Worm (Caenorhabditis elegans): ENCODE results near the gene mdt-4.

The mdt-4 gene

ce11 chrII:4943849-4944248 lies at the start of gene mdt-4:
TSS of gene mdt-4 (minus strand) at chrII:4943949.
- no peak for TF ChIP-seq him-1 (tag; optimal IDR thresholded peaks at IDR 0.05)
- no peak for TF ChIP-seq dao-5 (tag; optimal IDR thresholded peaks at IDR 0.05)

ce11 chrII:4992977-4993376 lies 49.2 kb upstream of the mdt-4 start, which contains the start of gene pigb-1:
TSS of gene pigb-1 (minus strand) at chrII:4993077.
- TF ChIP-seq W03F9.2 (tag; optimal IDR thresholded peaks at IDR 0.05): no peak
- TF ChIP-seq him-1 (tag; optimal IDR thresholded peaks at IDR 0.05): no peak

- no peak for TF ChIP-seq him-1 (tag; optimal IDR thresholded peaks at IDR 0.05)
- TF ChIP-seq W03F9.2 (tag; optimal IDR thresholded peaks at IDR 0.05): no peak
- TF ChIP-seq dao-5 (tag; optimal IDR thresholded peaks at IDR 0.05): no peak
These were observed 46.1 kb upstream of the mdt-4 start, which contains the start of gene T27F7.12 for ce11 chrII:4989802-4990201. TSS of gene T27F7.12 (plus strand) at chrII:4990102.

ce11 chrII:4987257-4987656 lies 43.5 kb upstream of the mdt-4 start:
- TF ChIP-seq him-1 (tag; optimal IDR thresholded peaks at IDR 0.05): no peak
- no peak for TF ChIP-seq W03F9.2 (tag; optimal IDR thresholded peaks at IDR 0.05)
- TF ChIP-seq dao-5 (tag; optimal IDR thresholded peaks at IDR 0.05): no peak

- TF ChIP-seq him-1 (tag; optimal IDR thresholded peaks at IDR 0.05) (no peak), dao-5 (tag; optimal IDR thresholded peaks at IDR 0.05) (no peak), W03F9.2 (tag; optimal IDR thresholded peaks at IDR 0.05) (no peak)
These were observed 42.9 kb upstream of the mdt-4 start for ce11 chrII:4986664-4987063.

ce11 chrII:4985961-4986503 lies 42.3 kb upstream of the mdt-4 start:
- TF ChIP-seq dao-5 (tag; optimal IDR thresholded peaks at IDR 0.05) (no peak), W03F9.2 (tag; optimal IDR thresholded peaks at IDR 0.05) (no peak), him-1 (tag; optimal IDR thresholded peaks at IDR 0.05) (no peak)

- TF ChIP-seq him-1 (tag; optimal IDR thresholded peaks at IDR 0.05) (no peak), W03F9.2 (tag; optimal IDR thresholded peaks at IDR 0.05) (no peak), dao-5 (tag; optimal IDR thresholded peaks at IDR 0.05) (no peak)
These were observed 40.4 kb upstream of the mdt-4 start for ce11 chrII:4984151-4984550.

- TF ChIP-seq dao-5 (tag; optimal IDR thresholded peaks at IDR 0.05) (no peak), W03F9.2 (tag; optimal IDR thresholded peaks at IDR 0.05) (no peak), him-1 (tag; optimal IDR thresholded peaks at IDR 0.05) (no peak)
These were observed 38.1 kb upstream of the mdt-4 start for ce11 chrII:4981682-4982404.

- no peak for TF ChIP-seq him-1 (tag; optimal IDR thresholded peaks at IDR 0.05)
- no peak for TF ChIP-seq dao-5 (tag; optimal IDR thresholded peaks at IDR 0.05)
- TF ChIP-seq W03F9.2 (tag; optimal IDR thresholded peaks at IDR 0.05): no peak
These were observed 31.6 kb upstream of the mdt-4 start for ce11 chrII:4975311-4975710.

ce11 chrII:4974448-4974951 lies 30.8 kb upstream of the mdt-4 start:
- TF ChIP-seq dao-5 (tag; optimal IDR thresholded peaks at IDR 0.05) (no peak), W03F9.2 (tag; optimal IDR thresholded peaks at IDR 0.05) (no peak), him-1 (tag; optimal IDR thresholded peaks at IDR 0.05) (no peak)

ce11 chrII:4968863-4969262 lies 25.1 kb upstream of the mdt-4 start, which contains the start of gene shc-2:
TSS of gene shc-2 (plus strand) at chrII:4969163.
- TF ChIP-seq him-1 (tag; optimal IDR thresholded peaks at IDR 0.05) (no peak), W03F9.2 (tag; optimal IDR thresholded peaks at IDR 0.05) (no peak), dao-5 (tag; optimal IDR thresholded peaks at IDR 0.05) (no peak)

ce11 chrII:4967636-4968035 lies 23.9 kb upstream of the mdt-4 start:
- TF ChIP-seq W03F9.2 (tag; optimal IDR thresholded peaks at IDR 0.05): no peak
- TF ChIP-seq him-1 (tag; optimal IDR thresholded peaks at IDR 0.05): no peak
- TF ChIP-seq dao-5 (tag; optimal IDR thresholded peaks at IDR 0.05): no peak

ce11 chrII:4966576-4966975 lies 22.8 kb upstream of the mdt-4 start:
- TF ChIP-seq him-1 (tag; optimal IDR thresholded peaks at IDR 0.05): no peak
- TF ChIP-seq dao-5 (tag; optimal IDR thresholded peaks at IDR 0.05): no peak
- TF ChIP-seq W03F9.2 (tag; optimal IDR thresholded peaks at IDR 0.05): no peak

- TF ChIP-seq him-1 (tag; optimal IDR thresholded peaks at IDR 0.05) (no peak), W03F9.2 (tag; optimal IDR thresholded peaks at IDR 0.05) (peak; percentile 9)
These were observed 16.9 kb upstream of the mdt-4 start for ce11 chrII:4960690-4961089.

ce11 chrII:4959719-4960118 lies 16.0 kb upstream of the mdt-4 start, which contains the start of gene ulp-2:
TSS of gene ulp-2 (minus strand) at chrII:4959876.
- TF ChIP-seq him-1 (tag; optimal IDR thresholded peaks at IDR 0.05) (no peak), W03F9.2 (tag; optimal IDR thresholded peaks at IDR 0.05) (no peak), dao-5 (tag; optimal IDR thresholded peaks at IDR 0.05) (no peak)
